Fruit fly (Drosophila melanogaster): Measurements from ENCODE around the gene Synd.
A peak's percentile ranks its signal among the peaks of the same experiment; 100 is the strongest.

Synd gene

DNA sequence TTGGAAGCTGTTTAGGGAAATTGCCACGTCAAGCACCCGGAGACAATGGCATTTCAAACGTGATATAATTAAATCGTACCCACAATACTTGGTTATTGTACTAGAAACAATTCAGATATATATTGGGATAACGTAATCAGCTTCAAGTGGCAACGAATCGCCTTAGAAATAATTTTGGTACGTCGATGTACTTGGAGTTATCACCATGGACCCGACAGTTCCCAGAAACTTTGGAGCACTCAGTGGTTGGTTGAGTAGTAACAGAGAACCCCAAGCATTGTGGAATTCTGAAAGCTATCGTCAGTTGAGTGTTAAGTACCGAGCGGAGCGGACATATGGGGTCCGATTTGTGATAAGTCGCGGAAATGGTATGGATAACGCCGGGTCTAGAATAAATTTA, 9.2 kb downstream of the Synd start, which contains the start of gene CG15695:
CG15695 (plus strand) TSS at position 301 of the 400 bp plus-strand sequence.
- TF ChIP-seq kay (GFP tag; ENCODE audit: borderline replicate concordance): no peak
- TF ChIP-seq CG1620 (GFP tag; optimal IDR thresholded peaks at IDR 0.05): no peak
- no peak for TF ChIP-seq toe (GFP tag; optimal IDR thresholded peaks at IDR 0.05)
- no peak for TF ChIP-seq ovo (GFP tag; optimal IDR thresholded peaks at IDR 0.05)
- TF ChIP-seq CG33017 (tag; optimal IDR thresholded peaks at IDR 0.05): no peak
- no peak for TF ChIP-seq Hr96 (GFP tag; optimal IDR thresholded peaks at IDR 0.05)
- no peak for TF ChIP-seq CG5204 (GFP tag; optimal IDR thresholded peaks at IDR 0.05)
- TF ChIP-seq CG7045 (GFP tag; optimal IDR thresholded peaks at IDR 0.05): no peak
- TF ChIP-seq CG11617 (GFP tag; optimal IDR thresholded peaks at IDR 0.05): no peak
- no peak for TF ChIP-seq Clk (GFP tag; optimal IDR thresholded peaks at IDR 0.05)

DNA sequence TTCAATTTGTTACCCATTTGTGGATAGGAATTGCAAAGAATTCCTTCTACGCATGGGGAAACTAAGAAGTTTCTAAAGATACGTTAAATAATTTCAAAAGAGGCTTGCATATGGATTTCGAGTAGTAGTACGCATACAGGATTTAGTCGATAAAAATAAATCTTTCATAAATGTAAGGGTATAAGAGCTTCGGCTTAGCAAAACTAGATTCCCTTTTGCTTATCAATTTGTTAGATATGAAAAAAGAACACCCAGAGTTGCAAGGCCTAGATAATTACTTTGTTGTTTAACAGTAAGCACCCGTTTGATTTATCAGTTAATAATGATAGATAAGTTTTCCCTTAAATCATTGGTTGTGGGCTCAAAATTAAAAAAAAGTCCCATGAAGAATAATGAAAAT, 12.9 kb downstream of the Synd start:
- no peak for TF ChIP-seq toe (GFP tag; optimal IDR thresholded peaks at IDR 0.05)
- no peak for TF ChIP-seq CG7045 (GFP tag; optimal IDR thresholded peaks at IDR 0.05)
- TF ChIP-seq cic (GFP tag; optimal IDR thresholded peaks at IDR 0.05): no peak
- no peak for TF ChIP-seq Clk (GFP tag; optimal IDR thresholded peaks at IDR 0.05)
- no peak for TF ChIP-seq bab1 (GFP tag; optimal IDR thresholded peaks at IDR 0.05)
- TF ChIP-seq ovo (GFP tag; optimal IDR thresholded peaks at IDR 0.05): no peak
- TF ChIP-seq CG11617 (GFP tag; optimal IDR thresholded peaks at IDR 0.05): no peak
- no peak for TF ChIP-seq CG1620 (GFP tag; optimal IDR thresholded peaks at IDR 0.05)
- TF ChIP-seq tj (GFP tag; optimal IDR thresholded peaks at IDR 0.05): no peak
- no peak for TF ChIP-seq pad (GFP tag; optimal IDR thresholded peaks at IDR 0.05)
- no peak for TF ChIP-seq kay (GFP tag; ENCODE audit: borderline replicate concordance)
- TF ChIP-seq CG12768 (GFP tag; optimal IDR thresholded peaks at IDR 0.05): no peak
- no peak for TF ChIP-seq Hr96 (GFP tag; optimal IDR thresholded peaks at IDR 0.05)
- no peak for TF ChIP-seq CG7101 (tag; optimal IDR thresholded peaks at IDR 0.05)
- no peak for TF ChIP-seq cnc (optimal IDR thresholded peaks at IDR 0.05)
- no peak for TF ChIP-seq Mnt (GFP tag; optimal IDR thresholded peaks at IDR 0.05)

dm6 chr3R:20846316-20846715, 13.7 kb downstream of the Synd start:
- TF ChIP-seq kay (GFP tag; ENCODE audit: borderline replicate concordance) (peak; percentile 48), Mnt (GFP tag; optimal IDR thresholded peaks at IDR 0.05) (no peak)

- TF ChIP-seq CG7045 (GFP tag; optimal IDR thresholded peaks at IDR 0.05) (no peak), CG11617 (GFP tag; optimal IDR thresholded peaks at IDR 0.05) (no peak), bab1 (GFP tag; optimal IDR thresholded peaks at IDR 0.05) (no peak), Hr96 (GFP tag; optimal IDR thresholded peaks at IDR 0.05) (no peak), toe (GFP tag; optimal IDR thresholded peaks at IDR 0.05) (no peak), CG12768 (GFP tag; optimal IDR thresholded peaks at IDR 0.05) (no peak), Clk (GFP tag; optimal IDR thresholded peaks at IDR 0.05) (no peak), Crg-1 (GFP tag; optimal IDR thresholded peaks at IDR 0.05) (no peak), ovo (GFP tag; optimal IDR thresholded peaks at IDR 0.05) (no peak), kay (GFP tag; ENCODE audit: borderline replicate concordance) (no peak), CG1620 (GFP tag; optimal IDR thresholded peaks at IDR 0.05) (no peak), CG14711 (tag; optimal IDR thresholded peaks at IDR 0.05) (no peak), tj (GFP tag; optimal IDR thresholded peaks at IDR 0.05) (no peak), CG33017 (tag; optimal IDR thresholded peaks at IDR 0.05) (no peak), pad (GFP tag; optimal IDR thresholded peaks at IDR 0.05) (no peak), cnc (optimal IDR thresholded peaks at IDR 0.05) (no peak), CG5204 (GFP tag; optimal IDR thresholded peaks at IDR 0.05) (no peak), cic (GFP tag; optimal IDR thresholded peaks at IDR 0.05) (no peak)
Observed at dm6 chr3R:20846768-20847167, 14.2 kb downstream of the Synd start, which contains the start of gene CG15696. Gene CG15696 (plus strand): TSS chr3R:20847068.

- peak; percentile 37 for TF ChIP-seq pad (GFP tag; optimal IDR thresholded peaks at IDR 0.05)
- TF ChIP-seq CG7101 (tag; optimal IDR thresholded peaks at IDR 0.05): peak; percentile 55
- TF ChIP-seq tj (GFP tag; optimal IDR thresholded peaks at IDR 0.05): peak; percentile 51
- no peak for TF ChIP-seq ovo (GFP tag; optimal IDR thresholded peaks at IDR 0.05)
- TF ChIP-seq kay (GFP tag; ENCODE audit: borderline replicate concordance): no peak
- peak; percentile 72 for TF ChIP-seq CG14711 (tag; optimal IDR thresholded peaks at IDR 0.05)
- TF ChIP-seq Crg-1 (GFP tag; optimal IDR thresholded peaks at IDR 0.05): no peak
- peak; percentile 1 for TF ChIP-seq toe (GFP tag; optimal IDR thresholded peaks at IDR 0.05)
- no peak for TF ChIP-seq CG11617 (GFP tag; optimal IDR thresholded peaks at IDR 0.05)
- no peak for TF ChIP-seq Clk (GFP tag; optimal IDR thresholded peaks at IDR 0.05)
- peak; percentile 22 for TF ChIP-seq CG1620 (GFP tag; optimal IDR thresholded peaks at IDR 0.05)
- TF ChIP-seq bab1 (GFP tag; optimal IDR thresholded peaks at IDR 0.05): peak; percentile 79
- TF ChIP-seq Hr96 (GFP tag; optimal IDR thresholded peaks at IDR 0.05): peak; percentile 37
- peak; percentile 92 for TF ChIP-seq Mnt (GFP tag; optimal IDR thresholded peaks at IDR 0.05)
- TF ChIP-seq cic (GFP tag; optimal IDR thresholded peaks at IDR 0.05): peak; percentile 25
- TF ChIP-seq cnc (optimal IDR thresholded peaks at IDR 0.05): no peak
Observed at dm6 chr3R:20850395-20851039, 17.9 kb downstream of the Synd start, which contains the start of gene RpS30. Gene RpS30 (plus strand): TSS chr3R:20850516.

- TF ChIP-seq CG1620 (GFP tag; optimal IDR thresholded peaks at IDR 0.05) (no peak), tj (GFP tag; optimal IDR thresholded peaks at IDR 0.05) (no peak)
Observed at dm6 chr3R:20859845-20860244, 27.2 kb downstream of the Synd start, which contains the start of gene Ir93a. Gene Ir93a (minus strand): TSS chr3R:20859945.

- TF ChIP-seq CG7045 (GFP tag; optimal IDR thresholded peaks at IDR 0.05): no peak
- TF ChIP-seq CG14711 (tag; optimal IDR thresholded peaks at IDR 0.05): peak; percentile 27
Observed at dm6 chr3R:20866204-20866603, 33.6 kb downstream of the Synd start, which contains the start of gene KaiR1D. Gene KaiR1D (minus strand): TSS chr3R:20866231.
